Fruit fly (Drosophila melanogaster) whole organism, embryonic: Measurements from ENCODE around the gene E2f2.

Experiments used
- Abd-B ChIP-seq: fragments of 200-800 bp; sonication (Bioruptor generic); optimal IDR thresholded peaks from 2 replicates; lab custom pipeline; 2018; ENCODE audit warnings: missing biosample characterization, mild to moderate bottlenecking, missing genetic modification characterization, moderate library complexity
- Adf1 ChIP-seq: fragments of 200-800 bp; sonication (Bioruptor generic); IDR thresholded peaks from 2 replicates; pipeline ENCODE4 v1.3.6; 2022; ENCODE audit warnings: missing biosample characterization, missing genetic modification characterization
- CG10321 ChIP-seq: fragments of 200-800 bp; sonication (Bioruptor generic); IDR thresholded peaks from 2 replicates; pipeline ENCODE4 v1.3.6; 2022; ENCODE audit warnings: missing biosample characterization, missing genetic modification characterization
- CG10366 ChIP-seq: fragments of 200-800 bp; sonication (Bioruptor generic); IDR thresholded peaks from 2 replicates; pipeline ENCODE4 v1.3.6; 2022; ENCODE audit warnings: missing biosample characterization, missing genetic modification characterization
- CG10462 ChIP-seq: fragments of 200-800 bp; sonication (Bioruptor generic); optimal IDR thresholded peaks from 2 replicates; lab custom pipeline; 2016; ENCODE audit warnings: missing biosample characterization, missing genetic modification characterization
- CG11504 ChIP-seq: fragments of 200-800 bp; sonication (Bioruptor generic); optimal IDR thresholded peaks from 3 replicates; lab custom pipeline; 2019; ENCODE audit warnings: missing biosample characterization, mild to moderate bottlenecking, missing genetic modification characterization, moderate library complexity
- CG12155 ChIP-seq: fragments of 200-800 bp; sonication (Bioruptor generic); optimal IDR thresholded peaks from 3 replicates; lab custom pipeline; 2016; ENCODE audit warnings: missing biosample characterization, missing genetic modification characterization
- CG13287 ChIP-seq: fragments of 200-800 bp; sonication (Bioruptor generic); IDR thresholded peaks from 2 replicates; pipeline ENCODE4 v1.3.6; 2022; ENCODE audit warnings: missing biosample characterization, missing genetic modification characterization; ENCODE audit not compliant: partially characterized antibody
- CG15479 ChIP-seq: fragments of 200-800 bp; sonication (Bioruptor generic); optimal IDR thresholded peaks from 3 replicates; lab custom pipeline; 2019; ENCODE audit warnings: missing biosample characterization, mild to moderate bottlenecking, missing genetic modification characterization, moderate library complexity
- CG15514 ChIP-seq: fragments of 200-800 bp; sonication (Bioruptor generic); optimal IDR thresholded peaks from 3 replicates; lab custom pipeline; 2017; ENCODE audit warnings: missing biosample characterization, missing genetic modification characterization, mild to moderate bottlenecking, moderate library complexity, missing genetic modification reagents
- CG18619 ChIP-seq: fragments of 200-800 bp; sonication (Bioruptor generic); optimal IDR thresholded peaks from 3 replicates; lab custom pipeline; 2017; ENCODE audit warnings: missing biosample characterization, mild to moderate bottlenecking, missing genetic modification characterization
- CG2120 ChIP-seq: fragments of 200-800 bp; sonication (Bioruptor generic); optimal IDR thresholded peaks from 3 replicates; lab custom pipeline; 2016; ENCODE audit warnings: missing biosample characterization, missing genetic modification characterization
- CG2678 ChIP-seq: fragments of 200-800 bp; sonication (Bioruptor generic); optimal IDR thresholded peaks from 3 replicates; lab custom pipeline; 2019; ENCODE audit warnings: missing biosample characterization, mild to moderate bottlenecking, missing genetic modification characterization, moderate library complexity
- CG3065 ChIP-seq: fragments of 200-800 bp; sonication (Bioruptor generic); optimal IDR thresholded peaks from 2 replicates; lab custom pipeline; 2016; ENCODE audit warnings: missing biosample characterization, missing genetic modification characterization
- CG32772 ChIP-seq: fragments of 200-800 bp; sonication (Bioruptor generic); IDR thresholded peaks from 2 replicates; pipeline ENCODE4 v1.3.6; 2022; ENCODE audit warnings: missing biosample characterization, missing genetic modification characterization
- CG4282 ChIP-seq: fragments of 200-800 bp; sonication (Bioruptor generic); optimal IDR thresholded peaks from 2 replicates; lab custom pipeline; 2016; ENCODE audit warnings: missing biosample characterization, missing genetic modification characterization
- CG43689 ChIP-seq: fragments of 200-800 bp; sonication (Bioruptor generic); IDR thresholded peaks from 2 replicates; pipeline ENCODE4 v1.3.6; 2022; ENCODE audit warnings: missing biosample characterization, missing genetic modification characterization
- CG4424 ChIP-seq: fragments of 200-800 bp; sonication (Bioruptor generic); optimal IDR thresholded peaks from 3 replicates; lab custom pipeline; 2016; ENCODE audit warnings: missing biosample characterization, missing genetic modification characterization
- CG5245 ChIP-seq: fragments of 200-800 bp; sonication (Bioruptor generic); optimal IDR thresholded peaks from 3 replicates; lab custom pipeline; 2016; ENCODE audit warnings: missing biosample characterization, missing genetic modification characterization
- CG6765 ChIP-seq: fragments of 200-800 bp; sonication (Bioruptor generic); optimal IDR thresholded peaks from 3 replicates; lab custom pipeline; 2017; ENCODE audit warnings: missing biosample characterization, mild to moderate bottlenecking, missing genetic modification characterization
- CG7271 ChIP-seq: fragments of 200-800 bp; sonication (Bioruptor generic); optimal IDR thresholded peaks from 2 replicates; lab custom pipeline; 2018; ENCODE audit warnings: missing biosample characterization, mild to moderate bottlenecking, missing genetic modification characterization, moderate library complexity
- Dfd ChIP-seq, 2 experiments: fragments of >200 bp; optimal IDR thresholded peaks; 2 replicates each; lab custom pipeline; 2017; ENCODE audit warnings: missing biosample characterization in 2 of 2, missing genetic modification characterization in 2 of 2
- Fer3 ChIP-seq: fragments of 200-800 bp; sonication (Bioruptor generic); optimal IDR thresholded peaks from 2 replicates; lab custom pipeline; 2018; ENCODE audit warnings: missing biosample characterization, mild to moderate bottlenecking, missing genetic modification characterization, moderate library complexity
- GATAe ChIP-seq: fragments of 200-800 bp; sonication (Bioruptor generic); conservative IDR thresholded peaks from 2 replicates; pipeline ENCODE4 v1.3.6; 2022; ENCODE audit warnings: missing biosample characterization, missing genetic modification characterization
- Gug ChIP-seq: fragments of 200-800 bp; sonication (Bioruptor generic); IDR thresholded peaks from 4 replicates; pipeline ENCODE4 v1.3.6; 2022; ENCODE audit warnings: missing biosample characterization, missing genetic modification characterization
- H2.0 ChIP-seq: fragments of 200-800 bp; sonication (Bioruptor generic); IDR thresholded peaks from 2 replicates; pipeline ENCODE4 v1.3.6; 2022; ENCODE audit warnings: missing biosample characterization, missing genetic modification characterization
- HLH54F ChIP-seq: fragments of 200-800 bp; sonication (Bioruptor generic); optimal IDR thresholded peaks from 3 replicates; lab custom pipeline; 2016; ENCODE audit warnings: missing biosample characterization, missing genetic modification characterization
- Hey ChIP-seq: fragments of 200-800 bp; sonication (Bioruptor generic); optimal IDR thresholded peaks from 3 replicates; lab custom pipeline; 2018; ENCODE audit warnings: missing biosample characterization, mild to moderate bottlenecking, missing genetic modification characterization
- Hmx ChIP-seq: fragments of 200-800 bp; sonication (Bioruptor generic); optimal IDR thresholded peaks from 2 replicates; lab custom pipeline; 2016; ENCODE audit warnings: missing biosample characterization, missing genetic modification characterization
- Lpt ChIP-seq: fragments of >200 bp; optimal IDR thresholded peaks from 2 replicates; lab custom pipeline; 2018; ENCODE audit warnings: missing biosample characterization, missing genetic modification characterization
- Mes4 ChIP-seq: fragments of 200-800 bp; sonication (Bioruptor generic); optimal IDR thresholded peaks from 2 replicates; lab custom pipeline; 2016; ENCODE audit warnings: missing biosample characterization, missing genetic modification characterization
- Nf-YB ChIP-seq: fragments of 200-800 bp; sonication (Bioruptor generic); optimal IDR thresholded peaks from 3 replicates; lab custom pipeline; 2019; ENCODE audit warnings: missing biosample characterization, mild to moderate bottlenecking, missing genetic modification characterization, moderate library complexity
- Ptx1 ChIP-seq: fragments of 200-800 bp; sonication (Bioruptor generic); IDR thresholded peaks from 2 replicates; pipeline ENCODE4 v1.3.6; 2022; ENCODE audit warnings: missing biosample characterization, missing genetic modification characterization
- Tbp ChIP-seq: fragments of >200 bp; optimal IDR thresholded peaks from 2 replicates; lab custom pipeline; 2018; ENCODE audit warnings: missing biosample characterization, missing genetic modification characterization
- bigmax ChIP-seq: fragments of 200-800 bp; sonication (Bioruptor generic); optimal IDR thresholded peaks from 2 replicates; lab custom pipeline; 2018; ENCODE audit warnings: missing biosample characterization, mild to moderate bottlenecking, missing genetic modification characterization
- dysf ChIP-seq: fragments of 200-800 bp; sonication (Bioruptor generic); IDR thresholded peaks from 3 replicates; pipeline ENCODE4 v1.3.6; 2022; ENCODE audit warnings: missing biosample characterization, missing genetic modification characterization
- fd96Cb ChIP-seq: fragments of 200-800 bp; sonication (Bioruptor generic); optimal IDR thresholded peaks from 2 replicates; lab custom pipeline; 2018; ENCODE audit warnings: missing biosample characterization, mild to moderate bottlenecking, missing genetic modification characterization, moderate library complexity
- gt ChIP-seq: fragments of 200-800 bp; sonication (Bioruptor generic); IDR thresholded peaks from 2 replicates; pipeline ENCODE4 v1.3.6; 2022; ENCODE audit warnings: missing biosample characterization, missing genetic modification characterization
- lov ChIP-seq, 2 experiments: fragments of 200-800 bp in 1 of 2; fragments of >200 bp in 1 of 2; sonication (Bioruptor generic) in 1 of 2; IDR thresholded peaks in 1 of 2; optimal IDR thresholded peaks in 1 of 2; 2 replicates in 1 of 2; 3 replicates in 1 of 2; pipeline versions ENCODE4 v1.3.6 to Lab custom; 2017 to 2022; ENCODE audit warnings: missing biosample characterization in 1 of 2, missing genetic modification characterization in 1 of 2
- nmo ChIP-seq: fragments of 200-800 bp; sonication (Bioruptor generic); optimal IDR thresholded peaks from 2 replicates; lab custom pipeline; 2018; ENCODE audit warnings: missing biosample characterization, mild to moderate bottlenecking, missing genetic modification characterization, moderate library complexity
- prd ChIP-seq, 3 experiments: fragments of >200 bp in 2 of 3; fragments of 200-800 bp in 1 of 3; sonication (Bioruptor generic) in 1 of 3; optimal IDR thresholded peaks in 2 of 3; IDR thresholded peaks in 1 of 3; 2 replicates in 2 of 3; 3 replicates in 1 of 3; pipeline versions ENCODE4 v1.3.6 to Lab custom; 2017 to 2022; ENCODE audit warnings: missing biosample characterization in 1 of 3, missing genetic modification characterization in 1 of 3
- run ChIP-seq: fragments of 200-800 bp; sonication (Bioruptor generic); optimal IDR thresholded peaks from 3 replicates; lab custom pipeline; 2018; ENCODE audit warnings: missing biosample characterization, mild to moderate bottlenecking, missing genetic modification characterization
- salm ChIP-seq: fragments of 200-800 bp; sonication (Bioruptor generic); optimal IDR thresholded peaks from 2 replicates; lab custom pipeline; 2018; ENCODE audit warnings: missing biosample characterization, mild to moderate bottlenecking, missing genetic modification characterization
- sens-2 ChIP-seq: fragments of 200-800 bp; sonication (Bioruptor generic); IDR thresholded peaks from 2 replicates; pipeline ENCODE4 v1.3.6; 2022; ENCODE audit warnings: missing biosample characterization, missing genetic modification characterization
- shn ChIP-seq: fragments of 200-800 bp; sonication (Bioruptor generic); optimal IDR thresholded peaks from 3 replicates; lab custom pipeline; 2016; ENCODE audit warnings: missing biosample characterization, missing genetic modification characterization
- sqz ChIP-seq: fragments of 200-800 bp; sonication (Bioruptor generic); optimal IDR thresholded peaks from 3 replicates; lab custom pipeline; 2018; ENCODE audit warnings: missing biosample characterization, mild to moderate bottlenecking, missing genetic modification characterization
- stc ChIP-seq: fragments of 200-800 bp; sonication (Bioruptor generic); IDR thresholded peaks from 2 replicates; pipeline ENCODE4 v1.3.6; 2022; ENCODE audit warnings: missing biosample characterization, missing genetic modification characterization
- tio ChIP-seq: fragments of 200-800 bp; sonication (Bioruptor generic); optimal IDR thresholded peaks from 2 replicates; lab custom pipeline; 2017; ENCODE audit warnings: missing biosample characterization, missing genetic modification characterization, inconsistent platforms
- tup ChIP-seq: fragments of 200-800 bp; sonication (Bioruptor generic); optimal IDR thresholded peaks from 2 replicates; lab custom pipeline; 2016; ENCODE audit warnings: missing biosample characterization, mild to moderate bottlenecking, missing genetic modification characterization, moderate library complexity

Gene E2f2

DNA sequence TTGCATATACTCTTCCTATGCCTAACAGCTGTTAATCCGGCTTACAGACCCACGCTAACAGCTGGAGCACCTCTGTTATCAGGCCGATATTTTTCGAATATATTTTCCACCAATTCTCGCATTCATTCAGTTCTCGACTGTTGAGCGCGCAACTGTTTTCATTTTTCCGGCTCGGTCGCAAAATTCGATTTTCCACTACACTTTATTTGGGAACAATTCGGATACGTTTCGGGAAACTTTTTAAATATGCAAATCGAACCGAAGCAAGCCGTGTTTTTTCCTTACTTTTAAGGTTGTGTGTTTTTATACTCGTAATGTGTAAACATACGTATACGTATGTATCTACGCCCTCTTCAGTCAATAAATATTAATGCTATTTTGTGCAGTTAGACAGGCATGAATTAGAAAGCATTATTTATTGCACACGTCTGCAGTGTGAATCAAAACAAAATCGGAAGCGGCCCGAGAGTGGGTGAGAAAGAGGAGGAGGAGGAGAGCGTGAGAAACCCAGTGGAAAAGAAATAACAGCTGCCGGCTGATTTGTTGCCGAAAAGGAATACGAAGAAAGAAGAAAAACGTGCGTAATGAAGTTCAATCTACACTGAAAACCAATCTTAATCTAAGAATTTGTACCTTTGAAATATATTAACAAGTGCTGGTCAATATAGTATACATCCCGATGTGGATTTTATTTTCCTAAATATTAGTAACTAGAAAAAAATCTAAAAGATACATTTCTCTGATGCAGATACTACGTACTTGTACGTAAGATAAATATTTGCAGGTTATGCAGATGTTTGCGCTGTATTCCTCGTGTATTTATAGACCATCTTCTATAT, 48.7 kb downstream of the E2f2 start (continued):
- TF ChIP-seq CG15479 (GFP tag; lab: Kevin White, UChicago) (no peak), Hey (no peak), CG3065 (GFP tag; lab: Kevin White, UChicago) (no peak), Mes4 (GFP tag; lab: Kevin White, UChicago) (no peak), Lpt (no peak), CG4424 (GFP tag; lab: Kevin White, UChicago) (peak; percentile 32), dysf (GFP tag; lab: Robert Waterston, UW) (no peak), shn (GFP tag; lab: Kevin White, UChicago) (no peak), CG43689 (GFP tag; lab: Robert Waterston, UW) (no peak), Adf1 (GFP tag; lab: Robert Waterston, UW) (no peak), tup (GFP tag; lab: Kevin White, UChicago) (no peak), CG18619 (GFP tag; lab: Kevin White, UChicago) (no peak), CG15514 (GFP tag; lab: Kevin White, UChicago) (peak; percentile 17), CG4282 (GFP tag; lab: Kevin White, UChicago) (no peak), tio (GFP tag; lab: Kevin White, UChicago) (no peak), H2.0 (GFP tag; lab: Robert Waterston, UW) (no peak), CG10321 (GFP tag; lab: Robert Waterston, UW) (no peak), sqz (GFP tag; lab: Kevin White, UChicago) (no peak), run (tag; lab: Kevin White, UChicago) (no peak), fd96Cb (peak; percentile 7), bigmax (GFP tag; lab: Kevin White, UChicago) (no peak), CG2678 (tag; lab: Kevin White, UChicago) (peak; percentile 12), Ptx1 (no peak), CG2120 (GFP tag; lab: Kevin White, UChicago) (peak; percentile 15), Nf-YB (no peak), CG13287 (peak; percentile 26; the same call in 1 of the 2 replicates), prd (optimal IDR thresholded peaks at IDR 0.05; lab: Kevin White, UChicago) (no peak), prd (GFP tag; IDR thresholded peaks at IDR 0.05; lab: Robert Waterston, UW) (no peak), gt (GFP tag; lab: Robert Waterston, UW) (no peak), CG32772 (GFP tag; lab: Robert Waterston, UW) (no peak), lov (optimal IDR thresholded peaks at IDR 0.05; lab: Kevin White, UChicago) (no peak), lov (GFP tag; IDR thresholded peaks at IDR 0.05; lab: Robert Waterston, UW) (no peak), CG11504 (tag; lab: Kevin White, UChicago) (no peak), sens-2 (GFP tag; lab: Robert Waterston, UW) (no peak), CG12155 (GFP tag; lab: Kevin White, UChicago) (peak; percentile 5), CG6765 (GFP tag; lab: Kevin White, UChicago) (no peak), CG10366 (no peak), Hmx (GFP tag; lab: Kevin White, UChicago) (no peak), salm (no peak), Dfd (GFP tag; optimal IDR thresholded peaks at IDR 0.05; lab: Kevin White, UChicago) (no peak), CG10462 (no peak), CG5245 (GFP tag; lab: Kevin White, UChicago) (no peak), stc (GFP tag; lab: Robert Waterston, UW) (no peak), GATAe (GFP tag; lab: Robert Waterston, UW) (no peak), CG7271 (peak; percentile 37), HLH54F (GFP tag; lab: Kevin White, UChicago) (no peak), Abd-B (GFP tag; lab: Kevin White, UChicago) (no peak), Gug (GFP tag; lab: Robert Waterston, UW) (no peak), Fer3 (no peak), nmo (peak; percentile 23), Tbp (GFP tag; lab: Kevin White, UChicago) (no peak)
